Fruit fly (Drosophila melanogaster): ENCODE measurements around the gene CG44838.

The CG44838 gene

dm6 chr3L:9460775-9461491, at the start of gene CG44838, which contains the start of gene CG3434:
Gene CG44838 (plus strand): TSS chr3L:9461050.
Gene CG3434 (minus strand): TSS chr3L:9460799.
- TF ChIP-seq psq (optimal IDR thresholded peaks at IDR 0.05) (no peak), insv (optimal IDR thresholded peaks at IDR 0.05) (no peak), Myc (optimal IDR thresholded peaks at IDR 0.05) (no peak), h (optimal IDR thresholded peaks at IDR 0.05) (no peak), Sin3A (optimal IDR thresholded peaks at IDR 0.05) (no peak), ttk (optimal IDR thresholded peaks at IDR 0.05) (no peak)

- TF ChIP-seq insv (optimal IDR thresholded peaks at IDR 0.05) (no peak), Myc (optimal IDR thresholded peaks at IDR 0.05) (no peak), Sin3A (optimal IDR thresholded peaks at IDR 0.05) (no peak)
Observed at dm6 chr3L:9417288-9417687, 43.6 kb upstream of the CG44838 start, which contains the start of gene CG3982. Gene CG3982 (minus strand): TSS chr3L:9417388.

dm6 chr3L:9419328-9419727, 41.5 kb upstream of the CG44838 start:
- TF ChIP-seq Sin3A (optimal IDR thresholded peaks at IDR 0.05) (no peak), Myc (optimal IDR thresholded peaks at IDR 0.05) (no peak), insv (optimal IDR thresholded peaks at IDR 0.05) (no peak), h (optimal IDR thresholded peaks at IDR 0.05) (no peak), ttk (optimal IDR thresholded peaks at IDR 0.05) (no peak), psq (optimal IDR thresholded peaks at IDR 0.05) (no peak)

- TF ChIP-seq Myc (optimal IDR thresholded peaks at IDR 0.05) (no peak), h (optimal IDR thresholded peaks at IDR 0.05) (no peak), psq (optimal IDR thresholded peaks at IDR 0.05) (no peak), Sin3A (optimal IDR thresholded peaks at IDR 0.05) (no peak), insv (optimal IDR thresholded peaks at IDR 0.05) (no peak), ttk (optimal IDR thresholded peaks at IDR 0.05) (no peak)
Observed at dm6 chr3L:9420054-9420818, 40.6 kb upstream of the CG44838 start.

- TF ChIP-seq psq (optimal IDR thresholded peaks at IDR 0.05) = no peak
- TF ChIP-seq h (optimal IDR thresholded peaks at IDR 0.05) = no peak
- TF ChIP-seq Myc (optimal IDR thresholded peaks at IDR 0.05) = no peak
- TF ChIP-seq ttk (optimal IDR thresholded peaks at IDR 0.05) = no peak
- no peak for TF ChIP-seq insv (optimal IDR thresholded peaks at IDR 0.05)
Observed at dm6 chr3L:9420819-9421130, 40.1 kb upstream of the CG44838 start.

- TF ChIP-seq h (optimal IDR thresholded peaks at IDR 0.05) (no peak), psq (optimal IDR thresholded peaks at IDR 0.05) (no peak), Myc (optimal IDR thresholded peaks at IDR 0.05) (no peak), Sin3A (optimal IDR thresholded peaks at IDR 0.05) (no peak), insv (optimal IDR thresholded peaks at IDR 0.05) (no peak), ttk (optimal IDR thresholded peaks at IDR 0.05) (no peak)
Observed at dm6 chr3L:9421621-9422020, 39.2 kb upstream of the CG44838 start.

- TF ChIP-seq ttk (optimal IDR thresholded peaks at IDR 0.05) = no peak
- TF ChIP-seq h (optimal IDR thresholded peaks at IDR 0.05) = no peak
- no peak for TF ChIP-seq Sin3A (optimal IDR thresholded peaks at IDR 0.05)
- TF ChIP-seq Myc (optimal IDR thresholded peaks at IDR 0.05) = no peak
- TF ChIP-seq insv (optimal IDR thresholded peaks at IDR 0.05) = no peak
- no peak for TF ChIP-seq psq (optimal IDR thresholded peaks at IDR 0.05)
Observed at dm6 chr3L:9422135-9422534, 38.7 kb upstream of the CG44838 start.

dm6 chr3L:9422636-9423419, 38.0 kb upstream of the CG44838 start, which contains the start of gene aay:
Gene aay (plus strand): TSS chr3L:9423253.
- no peak for TF ChIP-seq h (optimal IDR thresholded peaks at IDR 0.05)
- no peak for TF ChIP-seq insv (optimal IDR thresholded peaks at IDR 0.05)
- TF ChIP-seq ttk (optimal IDR thresholded peaks at IDR 0.05) = no peak
- no peak for TF ChIP-seq Myc (optimal IDR thresholded peaks at IDR 0.05)
- no peak for TF ChIP-seq psq (optimal IDR thresholded peaks at IDR 0.05)
- no peak for TF ChIP-seq Sin3A (optimal IDR thresholded peaks at IDR 0.05)

dm6 chr3L:9423757-9424527, 36.9 kb upstream of the CG44838 start:
- TF ChIP-seq h (optimal IDR thresholded peaks at IDR 0.05) = no peak
- no peak for TF ChIP-seq ttk (optimal IDR thresholded peaks at IDR 0.05)

dm6 chr3L:9424528-9424911, 36.3 kb upstream of the CG44838 start:
- TF ChIP-seq insv (optimal IDR thresholded peaks at IDR 0.05) (no peak), Sin3A (optimal IDR thresholded peaks at IDR 0.05) (no peak), h (optimal IDR thresholded peaks at IDR 0.05) (no peak), ttk (optimal IDR thresholded peaks at IDR 0.05) (no peak), Myc (optimal IDR thresholded peaks at IDR 0.05) (no peak), psq (optimal IDR thresholded peaks at IDR 0.05) (no peak)

dm6 chr3L:9425838-9426237, 35.0 kb upstream of the CG44838 start:
- no peak for TF ChIP-seq h (optimal IDR thresholded peaks at IDR 0.05)
- no peak for TF ChIP-seq psq (optimal IDR thresholded peaks at IDR 0.05)
- no peak for TF ChIP-seq ttk (optimal IDR thresholded peaks at IDR 0.05)
- no peak for TF ChIP-seq Sin3A (optimal IDR thresholded peaks at IDR 0.05)
- no peak for TF ChIP-seq insv (optimal IDR thresholded peaks at IDR 0.05)
